Worm (Caenorhabditis elegans): ENCODE measurements around the gene K09F6.9.

DNA sequence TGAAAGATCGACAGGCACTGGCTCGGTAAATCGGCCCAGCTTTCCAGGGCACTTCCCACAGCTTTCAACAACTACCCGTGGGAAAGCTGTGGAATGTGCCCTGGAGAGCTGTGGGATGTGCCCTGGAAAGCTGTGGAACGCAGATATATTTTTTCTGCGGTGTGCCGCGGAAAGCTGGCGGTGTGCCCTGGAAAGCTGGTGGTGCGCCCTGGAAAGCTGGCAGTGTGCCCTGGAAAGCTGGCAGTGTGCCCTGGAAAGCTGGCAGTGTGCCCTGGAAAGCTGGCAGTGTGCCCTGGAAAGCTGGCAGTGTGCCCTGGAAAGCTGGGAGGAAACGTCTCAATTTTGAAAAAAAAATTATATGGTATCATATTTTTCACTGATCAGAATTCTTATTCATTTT, 8.7 kb downstream of the K09F6.9 start:
- TF ChIP-seq tab-1 (GFP tag; IDR thresholded peaks at IDR 0.05) (no peak), flt-1 (GFP tag; IDR thresholded peaks at IDR 0.05) (no peak), klf-2 (GFP tag; conservative IDR thresholded peaks at IDR 0.05) (no peak), cog-1 (tag; optimal IDR thresholded peaks at IDR 0.05) (no peak), ztf-23 (GFP tag; IDR thresholded peaks at IDR 0.05) (no peak), T22C8.4 (GFP tag; IDR thresholded peaks at IDR 0.05) (no peak), ztf-29 (GFP tag; IDR thresholded peaks at IDR 0.05) (no peak), ref-1 (GFP tag; conservative IDR thresholded peaks at IDR 0.05) (no peak)

All from whole organism, midembryonic.